Worm (Caenorhabditis elegans): ENCODE results near the gene Y57G7A.11.
A peak's percentile ranks its signal among the peaks of the same experiment; 100 is the strongest.

Gene Y57G7A.11

ce11 chrII:1237845-1238244, 38.8 kb downstream of the Y57G7A.11 start (continued):
- no peak for TF ChIP-seq hlh-4 (tag; optimal IDR thresholded peaks at IDR 0.05)
- no peak for TF ChIP-seq nhr-85 (tag)
- TF ChIP-seq sox-4 (tag; optimal IDR thresholded peaks at IDR 0.05) = no peak
- TF ChIP-seq C34B4.2 (tag; optimal IDR thresholded peaks at IDR 0.05) = no peak
- no peak for TF ChIP-seq mdl-1 (tag; optimal IDR thresholded peaks at IDR 0.05)
- TF ChIP-seq ztf-4 (tag; optimal IDR thresholded peaks at IDR 0.05) = no peak
- peak; percentile 46 for TF ChIP-seq nhr-47 (tag; optimal IDR thresholded peaks at IDR 0.05)
- TF ChIP-seq lin-13 (GFP tag; optimal IDR thresholded peaks at IDR 0.05) = no peak
- TF ChIP-seq fkh-8 (tag; optimal IDR thresholded peaks at IDR 0.05) = peak; percentile 28
- peak in 1 of 2 experiments; percentile 5 for TF ChIP-seq efl-1 (optimal IDR thresholded peaks at IDR 0.05)
- TF ChIP-seq efl-1 (GFP tag; optimal IDR thresholded peaks at IDR 0.05 in 1 of 2) = peak in 1 of 2 experiments; percentile 34
- no peak for TF ChIP-seq nhr-76 (tag; optimal IDR thresholded peaks at IDR 0.05)
- TF ChIP-seq unc-62 (GFP tag; optimal IDR thresholded peaks at IDR 0.05) = no peak
- TF ChIP-seq irx-1 (tag; optimal IDR thresholded peaks at IDR 0.05) = no peak
- TF ChIP-seq nhr-90 (tag; optimal IDR thresholded peaks at IDR 0.05; ENCODE audit: poor library complexity) = no peak
- peak; percentile 35 for TF ChIP-seq swsn-7 (tag; optimal IDR thresholded peaks at IDR 0.05)
- TF ChIP-seq skn-1 (tag; optimal IDR thresholded peaks at IDR 0.05) = peak; percentile 46
- peak; percentile 5 for TF ChIP-seq nhr-20 (tag; optimal IDR thresholded peaks at IDR 0.05)
- TF ChIP-seq Y116A8C.19 (tag; optimal IDR thresholded peaks at IDR 0.05; ENCODE audit: borderline replicate concordance) = no peak
- TF ChIP-seq lin-39 (tag; optimal IDR thresholded peaks at IDR 0.05) = no peak
- TF ChIP-seq tlp-1 (tag; optimal IDR thresholded peaks at IDR 0.05) = no peak
- TF ChIP-seq ceh-90 (tag; optimal IDR thresholded peaks at IDR 0.05) = no peak
- no peak for TF ChIP-seq unc-30 (tag; optimal IDR thresholded peaks at IDR 0.05)
- TF ChIP-seq blmp-1 (tag; optimal IDR thresholded peaks at IDR 0.05) = peak; percentile 54
- TF ChIP-seq lsy-2 (tag; optimal IDR thresholded peaks at IDR 0.05) = peak in 1 of 2 experiments; percentile 6
- no peak for TF ChIP-seq nhr-28 (tag; optimal IDR thresholded peaks at IDR 0.05)
- TF ChIP-seq mef-2 (tag; optimal IDR thresholded peaks at IDR 0.05) = no peak
- TF ChIP-seq aha-1 (tag; optimal IDR thresholded peaks at IDR 0.05) = no peak
- no peak for TF ChIP-seq ceh-88 (GFP tag; IDR thresholded peaks at IDR 0.05)
- peak; percentile 23 for TF ChIP-seq unc-86 (tag; optimal IDR thresholded peaks at IDR 0.05)
- TF ChIP-seq ztf-11 (tag; optimal IDR thresholded peaks at IDR 0.05) = peak in 1 of 2 experiments; percentile 43
- TF ChIP-seq C16A3.4 (tag; optimal IDR thresholded peaks at IDR 0.05) = no peak
- TF ChIP-seq egl-27 (tag; optimal IDR thresholded peaks at IDR 0.05) = no peak
- peak; percentile 20 for TF ChIP-seq snu-23 (GFP tag; optimal IDR thresholded peaks at IDR 0.05)
- no peak for TF ChIP-seq aly-2 (tag; optimal IDR thresholded peaks at IDR 0.05)

ce11 chrII:1236479-1236878, 40.2 kb downstream of the Y57G7A.11 start:
- TF ChIP-seq mdl-1 (tag; optimal IDR thresholded peaks at IDR 0.05) = peak in 1 of 2 experiments; percentile 5
- peak; percentile 14 for TF ChIP-seq lin-14 (GFP tag; optimal IDR thresholded peaks at IDR 0.05)
- peak; percentile 30 for TF ChIP-seq blmp-1 (tag; optimal IDR thresholded peaks at IDR 0.05)
- peak in 1 of 2 experiments; percentile 28 for TF ChIP-seq efl-1 (optimal IDR thresholded peaks at IDR 0.05)
- peak in 1 of 2 experiments; percentile 29 for TF ChIP-seq efl-1 (GFP tag; optimal IDR thresholded peaks at IDR 0.05 in 1 of 2)
- TF ChIP-seq rnt-1 (tag; optimal IDR thresholded peaks at IDR 0.05) = peak; percentile 21
- no peak for TF ChIP-seq fkh-8 (tag; optimal IDR thresholded peaks at IDR 0.05)
- TF ChIP-seq hpl-2 (GFP tag; optimal IDR thresholded peaks at IDR 0.05) = no peak

ce11 chrII:1236003-1236402, 40.7 kb downstream of the Y57G7A.11 start:
- TF ChIP-seq ceh-8 (GFP tag; optimal IDR thresholded peaks at IDR 0.05) (no peak), unc-86 (tag; optimal IDR thresholded peaks at IDR 0.05) (no peak), jun-1 (tag; optimal IDR thresholded peaks at IDR 0.05) (no peak), mab-9 (GFP tag; IDR thresholded peaks at IDR 0.05) (no peak), nhr-47 (tag; optimal IDR thresholded peaks at IDR 0.05) (no peak), lin-14 (GFP tag; optimal IDR thresholded peaks at IDR 0.05) (no peak), dpl-1 (GFP tag; optimal IDR thresholded peaks at IDR 0.05) (no peak), ets-5 (GFP tag; IDR thresholded peaks at IDR 0.05) (no peak), sup-37 (GFP tag; optimal IDR thresholded peaks at IDR 0.05) (no peak), lin-13 (GFP tag; optimal IDR thresholded peaks at IDR 0.05) (no peak)

Measured in whole organism, L1 larva.